Fruit fly (Drosophila melanogaster) whole organism, embryonic: Measurements from ENCODE around the gene CG15803.
A peak's percentile ranks its signal among the peaks of the same experiment; 100 is the strongest.

ENCODE experiments used
- Atf-2 ChIP-seq: fragments of 200-800 bp; sonication (Bioruptor generic); optimal IDR thresholded peaks from 2 replicates; lab custom pipeline; 2016; ENCODE audit warnings: missing biosample characterization, missing genetic modification characterization
- CG10209 ChIP-seq: fragments of 200-800 bp; sonication (Bioruptor generic); optimal IDR thresholded peaks from 3 replicates; lab custom pipeline; 2017; ENCODE audit warnings: missing biosample characterization, mild to moderate bottlenecking, missing genetic modification characterization, missing genetic modification reagents
- CG10462 ChIP-seq: fragments of 200-800 bp; sonication (Bioruptor generic); optimal IDR thresholded peaks from 2 replicates; lab custom pipeline; 2016; ENCODE audit warnings: missing biosample characterization, missing genetic modification characterization
- CG10959 ChIP-seq: fragments of 200-800 bp; sonication (Bioruptor generic); IDR thresholded peaks from 2 replicates; pipeline ENCODE4 v1.3.6; 2022; ENCODE audit warnings: missing biosample characterization, missing genetic modification characterization
- CG1233 ChIP-seq: fragments of 200-800 bp; sonication (Bioruptor generic); optimal IDR thresholded peaks from 4 replicates; lab custom pipeline; 2018; ENCODE audit warnings: missing biosample characterization, mild to moderate bottlenecking, missing genetic modification characterization
- CG15073 ChIP-seq: fragments of 200-800 bp; sonication (Bioruptor generic); optimal IDR thresholded peaks from 2 replicates; lab custom pipeline; 2016; ENCODE audit warnings: missing biosample characterization, missing genetic modification characterization
- CG15269 ChIP-seq: fragments of 200-800 bp; sonication (Bioruptor generic); optimal IDR thresholded peaks from 2 replicates; lab custom pipeline; 2018; ENCODE audit warnings: missing biosample characterization, mild to moderate bottlenecking, missing genetic modification characterization, moderate library complexity
- CG15479 ChIP-seq: fragments of 200-800 bp; sonication (Bioruptor generic); optimal IDR thresholded peaks from 3 replicates; lab custom pipeline; 2019; ENCODE audit warnings: missing biosample characterization, mild to moderate bottlenecking, missing genetic modification characterization, moderate library complexity
- CG1603 ChIP-seq: fragments of 200-800 bp; sonication (Bioruptor generic); optimal IDR thresholded peaks from 2 replicates; lab custom pipeline; 2019; ENCODE audit warnings: missing biosample characterization, mild to moderate bottlenecking, missing genetic modification characterization, moderate library complexity
- CG18262 ChIP-seq: fragments of 200-800 bp; optimal IDR thresholded peaks from 3 replicates; lab custom pipeline; 2019; ENCODE audit warnings: missing biosample characterization, mild to moderate bottlenecking, missing genetic modification characterization, moderate library complexity
- CG33213 ChIP-seq: fragments of 200-800 bp; sonication (Bioruptor generic); optimal IDR thresholded peaks from 3 replicates; lab custom pipeline; 2016; ENCODE audit warnings: missing biosample characterization, missing genetic modification characterization
- CG3407 ChIP-seq: fragments of 200-800 bp; sonication (Bioruptor generic); optimal IDR thresholded peaks from 2 replicates; lab custom pipeline; 2018; ENCODE audit warnings: missing biosample characterization, mild to moderate bottlenecking, missing genetic modification characterization
- CG3995 ChIP-seq: fragments of 200-800 bp; sonication (Bioruptor generic); optimal IDR thresholded peaks from 3 replicates; lab custom pipeline; 2016; ENCODE audit warnings: missing biosample characterization, missing genetic modification characterization
- CG4328 ChIP-seq: fragments of 200-800 bp; sonication (Bioruptor generic); optimal IDR thresholded peaks from 3 replicates; lab custom pipeline; 2017; ENCODE audit warnings: missing biosample characterization, missing genetic modification reagents, missing genetic modification characterization
- CG4820 ChIP-seq: fragments of 200-800 bp; sonication (Bioruptor generic); optimal IDR thresholded peaks from 3 replicates; lab custom pipeline; 2016; ENCODE audit warnings: missing biosample characterization, missing genetic modification characterization
- CG5245 ChIP-seq: fragments of 200-800 bp; sonication (Bioruptor generic); optimal IDR thresholded peaks from 3 replicates; lab custom pipeline; 2016; ENCODE audit warnings: missing biosample characterization, missing genetic modification characterization
- CG6683 ChIP-seq: fragments of 200-800 bp; sonication (Bioruptor generic); optimal IDR thresholded peaks from 2 replicates; lab custom pipeline; 2017; ENCODE audit warnings: missing biosample characterization, mild to moderate bottlenecking, missing genetic modification characterization, missing genetic modification reagents
- CG7963 ChIP-seq: fragments of 200-800 bp; sonication (Bioruptor generic); IDR thresholded peaks from 3 replicates; pipeline ENCODE4 v1.3.6; 2022; ENCODE audit warnings: missing biosample characterization, missing genetic modification characterization; ENCODE audit not compliant: partially characterized antibody
- CG9876 ChIP-seq: fragments of 200-800 bp; sonication (Bioruptor generic); optimal IDR thresholded peaks from 2 replicates; lab custom pipeline; 2016; ENCODE audit warnings: missing biosample characterization, missing genetic modification characterization
- CoRest ChIP-seq: fragments of 200-800 bp; sonication (Bioruptor generic); optimal IDR thresholded peaks from 3 replicates; lab custom pipeline; 2018; ENCODE audit warnings: missing biosample characterization, mild to moderate bottlenecking, missing genetic modification characterization, moderate library complexity
- Fer1 ChIP-seq: fragments of 200-800 bp; sonication (Bioruptor generic); optimal IDR thresholded peaks from 2 replicates; lab custom pipeline; 2017; ENCODE audit warnings: missing biosample characterization, mild to moderate bottlenecking, missing genetic modification characterization
- Fer3 ChIP-seq: fragments of 200-800 bp; sonication (Bioruptor generic); optimal IDR thresholded peaks from 2 replicates; lab custom pipeline; 2018; ENCODE audit warnings: missing biosample characterization, mild to moderate bottlenecking, missing genetic modification characterization, moderate library complexity
- HLH3B ChIP-seq: fragments of 200-800 bp; sonication (Bioruptor generic); IDR thresholded peaks from 2 replicates; pipeline ENCODE4 v1.3.6; 2022; ENCODE audit warnings: missing biosample characterization, missing genetic modification characterization
- Hand ChIP-seq: fragments of 200-800 bp; sonication (Bioruptor generic); optimal IDR thresholded peaks from 2 replicates; lab custom pipeline; 2017; ENCODE audit warnings: mild to moderate bottlenecking, missing biosample characterization, missing genetic modification reagents, missing genetic modification characterization
- HmgD ChIP-seq: fragments of 200-800 bp; sonication (Bioruptor generic); optimal IDR thresholded peaks from 3 replicates; lab custom pipeline; 2016; ENCODE audit warnings: missing biosample characterization, missing genetic modification characterization
- Lim3 ChIP-seq: fragments of 200-800 bp; sonication (Bioruptor generic); IDR thresholded peaks from 2 replicates; pipeline ENCODE4 v1.3.6; 2022; ENCODE audit warnings: missing biosample characterization, missing genetic modification characterization
- Lpt ChIP-seq: fragments of >200 bp; optimal IDR thresholded peaks from 2 replicates; lab custom pipeline; 2018; ENCODE audit warnings: missing biosample characterization, missing genetic modification characterization
- Mes4 ChIP-seq: fragments of 200-800 bp; sonication (Bioruptor generic); optimal IDR thresholded peaks from 2 replicates; lab custom pipeline; 2016; ENCODE audit warnings: missing biosample characterization, missing genetic modification characterization
- NC2α ChIP-seq: fragments of 200-800 bp; sonication (Bioruptor generic); optimal IDR thresholded peaks from 2 replicates; lab custom pipeline; 2016; ENCODE audit warnings: missing biosample characterization, missing genetic modification characterization
- Ptx1 ChIP-seq: fragments of 200-800 bp; sonication (Bioruptor generic); IDR thresholded peaks from 2 replicates; pipeline ENCODE4 v1.3.6; 2022; ENCODE audit warnings: missing biosample characterization, missing genetic modification characterization
- Xbp1 ChIP-seq: fragments of 200-800 bp; sonication (Bioruptor generic); optimal IDR thresholded peaks from 3 replicates; lab custom pipeline; 2016; ENCODE audit warnings: missing biosample characterization, mild to moderate bottlenecking, missing genetic modification characterization
- ab ChIP-seq: fragments of 200-800 bp; sonication (Bioruptor generic); optimal IDR thresholded peaks from 2 replicates; lab custom pipeline; 2016; ENCODE audit warnings: missing biosample characterization, missing genetic modification characterization
- aop ChIP-seq: fragments of 200-800 bp; sonication (Bioruptor generic); IDR thresholded peaks from 2 replicates; pipeline ENCODE4 v1.3.6; 2022; ENCODE audit warnings: missing biosample characterization, missing genetic modification characterization
- bbx ChIP-seq: fragments of 200-800 bp; sonication (Bioruptor generic); IDR thresholded peaks from 2 replicates; pipeline ENCODE4 v1.3.6; 2022; ENCODE audit warnings: missing biosample characterization, missing genetic modification characterization; ENCODE audit not compliant: partially characterized antibody
- cas ChIP-seq: fragments of 200-800 bp; sonication (Bioruptor generic); IDR thresholded peaks from 2 replicates; pipeline ENCODE4 v1.3.6; 2022; ENCODE audit warnings: missing biosample characterization, missing genetic modification characterization
- danr ChIP-seq: fragments of 200-800 bp; sonication (Bioruptor generic); IDR thresholded peaks from 2 replicates; pipeline ENCODE4 v1.3.6; 2022; ENCODE audit warnings: missing biosample characterization, missing genetic modification characterization
- emc ChIP-seq: fragments of 200-800 bp; sonication (Bioruptor generic); optimal IDR thresholded peaks from 2 replicates; lab custom pipeline; 2016; ENCODE audit warnings: missing biosample characterization, missing genetic modification characterization
- exex ChIP-seq: fragments of 200-800 bp; sonication (Bioruptor generic); optimal IDR thresholded peaks from 4 replicates; lab custom pipeline; 2018; ENCODE audit warnings: missing biosample characterization, mild to moderate bottlenecking, missing genetic modification characterization, moderate library complexity
- fd96Cb ChIP-seq: fragments of 200-800 bp; sonication (Bioruptor generic); optimal IDR thresholded peaks from 2 replicates; lab custom pipeline; 2018; ENCODE audit warnings: missing biosample characterization, mild to moderate bottlenecking, missing genetic modification characterization, moderate library complexity
- gce ChIP-seq: fragments of 200-800 bp; sonication (Bioruptor generic); IDR thresholded peaks from 3 replicates; pipeline ENCODE4 v1.3.6; 2022; ENCODE audit warnings: missing biosample characterization, missing genetic modification characterization
- ken ChIP-seq: fragments of 200-800 bp; sonication (Bioruptor generic); IDR thresholded peaks from 3 replicates; pipeline ENCODE4 v1.3.6; 2022; ENCODE audit warnings: missing biosample characterization, missing genetic modification characterization
- lov ChIP-seq, 2 experiments: fragments of 200-800 bp in 1 of 2; fragments of >200 bp in 1 of 2; sonication (Bioruptor generic) in 1 of 2; IDR thresholded peaks in 1 of 2; optimal IDR thresholded peaks in 1 of 2; 2 replicates in 1 of 2; 3 replicates in 1 of 2; pipeline versions ENCODE4 v1.3.6 to Lab custom; 2017 to 2022; ENCODE audit warnings: missing biosample characterization in 1 of 2, missing genetic modification characterization in 1 of 2
- luna ChIP-seq: fragments of 200-800 bp; sonication (Bioruptor generic); optimal IDR thresholded peaks from 2 replicates; lab custom pipeline; 2016; ENCODE audit warnings: missing biosample characterization, missing genetic modification characterization
- maf-S ChIP-seq: fragments of 200-800 bp; sonication (Bioruptor generic); optimal IDR thresholded peaks from 2 replicates; lab custom pipeline; 2016; ENCODE audit warnings: missing biosample characterization, missing genetic modification characterization
- pfk ChIP-seq: fragments of 200-800 bp; sonication (Bioruptor generic); optimal IDR thresholded peaks from 2 replicates; lab custom pipeline; 2018; ENCODE audit warnings: missing biosample characterization, mild to moderate bottlenecking, missing genetic modification characterization, moderate library complexity
- pho ChIP-seq: fragments of 200-800 bp; sonication (Bioruptor generic); optimal IDR thresholded peaks from 2 replicates; lab custom pipeline; 2016; ENCODE audit warnings: missing biosample characterization, missing genetic modification characterization
- salm ChIP-seq: fragments of 200-800 bp; sonication (Bioruptor generic); optimal IDR thresholded peaks from 2 replicates; lab custom pipeline; 2018; ENCODE audit warnings: missing biosample characterization, mild to moderate bottlenecking, missing genetic modification characterization
- sisA ChIP-seq: fragments of 200-800 bp; sonication (Bioruptor generic); IDR thresholded peaks from 2 replicates; pipeline ENCODE4 v1.3.6; 2022; ENCODE audit warnings: missing biosample characterization, missing genetic modification characterization
- stc ChIP-seq: fragments of 200-800 bp; sonication (Bioruptor generic); IDR thresholded peaks from 2 replicates; pipeline ENCODE4 v1.3.6; 2022; ENCODE audit warnings: missing biosample characterization, missing genetic modification characterization

CG15803 gene

DNA sequence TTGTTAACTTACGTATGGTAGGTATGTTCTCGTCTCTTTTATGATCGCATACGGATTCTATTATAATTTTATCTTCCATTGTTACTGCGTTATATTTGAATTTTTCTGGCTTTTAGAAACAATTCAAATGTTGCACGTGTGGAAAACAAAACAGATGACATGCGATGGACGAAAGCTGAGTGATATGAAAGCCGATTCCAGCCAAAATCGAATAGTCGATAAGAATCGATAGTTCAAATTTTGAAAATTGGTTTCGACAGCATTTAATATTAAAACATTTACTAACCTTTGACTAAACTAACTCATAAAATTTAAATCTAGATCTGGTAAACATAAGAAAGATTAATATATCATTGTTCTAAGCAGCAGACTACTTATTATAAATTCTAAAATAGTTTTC lies 59.0 kb downstream of the CG15803 start, which contains the start of gene Polr1E (continued):
- TF ChIP-seq danr (GFP tag; lab: Robert Waterston, UW), result no peak
- no peak for TF ChIP-seq gce (GFP tag; lab: Robert Waterston, UW)
- TF ChIP-seq CG7963, result peak; percentile 67; the same call in 2 of the 3 replicates
- TF ChIP-seq CoRest (tag; lab: Kevin White, UChicago), result peak; percentile 60
- TF ChIP-seq CG3995 (GFP tag; lab: Kevin White, UChicago), result no peak
- no peak for TF ChIP-seq salm (tag; lab: Kevin White, UChicago)

DNA sequence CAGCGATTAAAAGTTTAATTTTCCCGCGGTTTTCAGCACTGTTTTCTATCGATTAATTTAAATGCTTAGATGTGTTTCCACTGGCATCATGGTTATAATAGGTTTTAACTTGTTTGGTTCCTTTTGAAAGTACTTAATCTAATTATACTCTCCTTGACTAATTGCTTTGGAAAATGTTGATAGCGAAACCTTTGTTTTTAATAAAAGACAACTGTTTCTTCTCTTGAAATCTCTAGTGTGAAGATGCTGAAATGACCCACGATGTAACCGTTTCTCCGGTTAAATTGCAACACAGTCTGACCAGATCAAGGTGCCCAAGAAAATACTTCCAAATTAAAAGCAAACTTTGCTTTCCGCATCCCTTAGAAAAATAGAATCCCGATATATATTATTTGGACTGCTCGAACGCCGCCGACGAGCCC lies 61.6 kb downstream of the CG15803 start, which contains the start of gene Dlc90F:
Gene Dlc90F (plus strand): TSS at position 330 of the 422 bp plus-strand sequence.
- TF ChIP-seq stc (GFP tag; lab: Robert Waterston, UW), result peak; percentile 70; the same call in 1 of the 2 replicates
- TF ChIP-seq lov (optimal IDR thresholded peaks at IDR 0.05; lab: Kevin White, UChicago), result no peak
- TF ChIP-seq lov (GFP tag; IDR thresholded peaks at IDR 0.05; lab: Robert Waterston, UW), result no peak
- TF ChIP-seq maf-S (GFP tag; lab: Kevin White, UChicago), result peak; percentile 75
- peak; percentile 9; the same call in 1 of the 2 replicates for TF ChIP-seq bbx
- peak; percentile 81 for TF ChIP-seq Mes4
- peak; percentile 66; the same call in 1 of the 2 replicates for TF ChIP-seq HLH3B (GFP tag; lab: Robert Waterston, UW)
- peak; percentile 82 for TF ChIP-seq CG9876 (GFP tag; lab: Kevin White, UChicago)
- TF ChIP-seq Xbp1, result peak; percentile 82
- TF ChIP-seq CG6683 (GFP tag; lab: Kevin White, UChicago), result no peak
- peak; percentile 45 for TF ChIP-seq NC2α (GFP tag; lab: Kevin White, UChicago)
- TF ChIP-seq HmgD (GFP tag; lab: Kevin White, UChicago), result peak; percentile 33
- no peak for TF ChIP-seq Fer1 (GFP tag; lab: Kevin White, UChicago)
- TF ChIP-seq aop (GFP tag; lab: Robert Waterston, UW), result 0 out of 2 replicates have a peak, but pooled peaks have one; percentile 27
- TF ChIP-seq Lpt (GFP tag; lab: Kevin White, UChicago), result no peak
- TF ChIP-seq cas, result no peak
- TF ChIP-seq Fer3 (tag; lab: Kevin White, UChicago), result peak; percentile 60
- TF ChIP-seq CG18262 (tag; lab: Kevin White, UChicago), result peak; percentile 79
- peak; percentile 86 for TF ChIP-seq ken
- no peak for TF ChIP-seq Hand (GFP tag; lab: Kevin White, UChicago)
- TF ChIP-seq CG15073 (GFP tag; lab: Kevin White, UChicago), result no peak
- peak; percentile 82 for TF ChIP-seq Atf-2 (GFP tag; lab: Kevin White, UChicago)
- peak; percentile 73 for TF ChIP-seq CG4820 (GFP tag; lab: Kevin White, UChicago)
- TF ChIP-seq CG1233 (GFP tag; lab: Kevin White, UChicago), result peak; percentile 34
- no peak for TF ChIP-seq CG15269 (tag; lab: Kevin White, UChicago)
- peak; percentile 52; the same call in 1 of the 2 replicates for TF ChIP-seq CG10959
- TF ChIP-seq CG10209 (GFP tag; lab: Kevin White, UChicago), result peak; percentile 54
- peak; percentile 86 for TF ChIP-seq CG33213
- TF ChIP-seq fd96Cb (tag; lab: Kevin White, UChicago), result peak; percentile 65
- peak; percentile 54 for TF ChIP-seq CG3407 (GFP tag; lab: Kevin White, UChicago)
- TF ChIP-seq CG4328, result peak; percentile 17
- peak; percentile 64 for TF ChIP-seq emc
- peak; percentile 80 for TF ChIP-seq sisA (GFP tag; lab: Robert Waterston, UW)
- no peak for TF ChIP-seq luna (GFP tag; lab: Kevin White, UChicago)
- TF ChIP-seq CG15479 (GFP tag; lab: Kevin White, UChicago), result peak; percentile 43
- peak; percentile 90 for TF ChIP-seq Ptx1
- peak; percentile 84 for TF ChIP-seq pho (GFP tag; lab: Kevin White, UChicago)
- peak; percentile 33 for TF ChIP-seq exex
- TF ChIP-seq ab, result no peak
- TF ChIP-seq Lim3 (GFP tag; lab: Robert Waterston, UW), result peak; percentile 53; the same call in 1 of the 2 replicates
- TF ChIP-seq pfk (GFP tag; lab: Kevin White, UChicago), result no peak
- peak; percentile 23 for TF ChIP-seq CG5245 (GFP tag; lab: Kevin White, UChicago)
- TF ChIP-seq CG1603, result peak; percentile 75
- peak; percentile 58 for TF ChIP-seq CG10462 (GFP tag; lab: Kevin White, UChicago)
